Worm (Caenorhabditis elegans) whole organism, L2 larva: ENCODE data around the gene K02D10.1.
A peak's percentile ranks its signal among the peaks of the same experiment; 100 is the strongest.

Source experiments
- C34F6.9 ChIP-seq: fragments of 150-350 bp; optimal IDR thresholded peaks from 2 replicates; lab custom pipeline; 2014; ENCODE audit warnings: missing biosample characterization, missing genetic modification characterization
- F13H6.1 ChIP-seq: sonication (generic microtip); optimal IDR thresholded peaks from 2 replicates; lab custom pipeline; 2016; ENCODE audit warnings: missing genetic modification characterization, missing compliant biosample characterization
- R02D3.7 ChIP-seq: fragments of 150-350 bp; optimal IDR thresholded peaks from 2 replicates; lab custom pipeline; 2014; ENCODE audit warnings: missing biosample characterization, missing genetic modification characterization
- Y55F3AM.14 ChIP-seq: fragments of 200-800 bp; sonication (Bioruptor generic); optimal IDR thresholded peaks from 2 replicates; lab custom pipeline; 2018; ENCODE audit warnings: mild to moderate bottlenecking, missing genetic modification characterization, missing compliant biosample characterization
- ZK546.5 ChIP-seq: sonication (generic microtip); optimal IDR thresholded peaks from 2 replicates; lab custom pipeline; 2017; ENCODE audit warnings: missing biosample characterization, missing genetic modification characterization
- alr-1 ChIP-seq: fragments of 150-350 bp; optimal IDR thresholded peaks from 2 replicates; lab custom pipeline; 2014; ENCODE audit warnings: missing biosample characterization, missing genetic modification characterization
- aly-2 ChIP-seq: fragments of 150-350 bp; optimal IDR thresholded peaks from 2 replicates; lab custom pipeline; 2014; ENCODE audit warnings: missing biosample characterization, missing genetic modification characterization
- ama-1 ChIP-seq: fragments of 150-350 bp; optimal IDR thresholded peaks from 2 replicates; lab custom pipeline; 2018; ENCODE audit warnings: inconsistent platforms
- blmp-1 ChIP-seq: sonication (generic microtip); optimal IDR thresholded peaks from 2 replicates; lab custom pipeline; 2017; ENCODE audit warnings: missing genetic modification characterization, mild to moderate bottlenecking, missing compliant biosample characterization, antibody characterized with exemption, moderate library complexity; ENCODE audit not compliant: insufficient read depth
- ceh-16 ChIP-seq: fragments of 150-350 bp; optimal IDR thresholded peaks from 2 replicates; lab custom pipeline; 2014; ENCODE audit warnings: missing biosample characterization, missing genetic modification characterization
- ceh-82 ChIP-seq: fragments of 150-350 bp; optimal IDR thresholded peaks from 2 replicates; lab custom pipeline; 2014; ENCODE audit warnings: missing biosample characterization, missing genetic modification characterization
- crh-2 ChIP-seq: sonication (generic microtip); optimal IDR thresholded peaks from 2 replicates; lab custom pipeline; 2017; ENCODE audit warnings: missing biosample characterization, missing genetic modification characterization
- dmd-4 ChIP-seq: sonication (generic microtip); optimal IDR thresholded peaks from 2 replicates; lab custom pipeline; 2017; ENCODE audit warnings: missing biosample characterization, missing genetic modification characterization
- egl-27 ChIP-seq: sonication (generic microtip); optimal IDR thresholded peaks from 3 replicates; lab custom pipeline; 2017; ENCODE audit warnings: missing biosample characterization, missing genetic modification reagents, missing genetic modification characterization
- elt-1 ChIP-seq: fragments of 150-350 bp; optimal IDR thresholded peaks from 2 replicates; lab custom pipeline; 2014; ENCODE audit warnings: missing biosample characterization, missing genetic modification characterization
- elt-3 ChIP-seq: sonication (generic microtip); optimal IDR thresholded peaks from 2 replicates; lab custom pipeline; 2017; ENCODE audit warnings: missing biosample characterization, missing genetic modification characterization
- fos-1 ChIP-seq: fragments of 150-350 bp; optimal IDR thresholded peaks from 2 replicates; lab custom pipeline; 2014; ENCODE audit warnings: missing biosample characterization, missing genetic modification characterization
- gmeb-1 ChIP-seq: fragments of 150-350 bp; optimal IDR thresholded peaks from 2 replicates; lab custom pipeline; 2014; ENCODE audit warnings: missing biosample characterization, missing genetic modification characterization
- lin-11 ChIP-seq: fragments of 150-350 bp; sonication (generic microtip); optimal IDR thresholded peaks from 2 replicates; lab custom pipeline; 2014; ENCODE audit warnings: missing biosample characterization, missing genetic modification characterization, inconsistent platforms, mixed read lengths
- lin-13 ChIP-seq: fragments of 150-350 bp; optimal IDR thresholded peaks from 2 replicates; lab custom pipeline; 2014; ENCODE audit warnings: missing biosample characterization, missing genetic modification reagents, missing genetic modification characterization
- lin-39 ChIP-seq: fragments of 150-350 bp; optimal IDR thresholded peaks from 2 replicates; lab custom pipeline; 2014; ENCODE audit warnings: missing biosample characterization, missing genetic modification reagents, missing genetic modification characterization
- lsy-2 ChIP-seq, 2 experiments: fragments of 150-350 bp in 1 of 2; sonication (generic microtip) in 1 of 2; optimal IDR thresholded peaks; 2 replicates each; lab custom pipeline; 2014 to 2017; ENCODE audit warnings: missing biosample characterization in 2 of 2, missing genetic modification characterization in 2 of 2
- mab-5 ChIP-seq: fragments of 150-350 bp; optimal IDR thresholded peaks from 2 replicates; lab custom pipeline; 2014; ENCODE audit warnings: missing biosample characterization, missing genetic modification characterization
- mbf-1 ChIP-seq: sonication (generic microtip); optimal IDR thresholded peaks from 2 replicates; lab custom pipeline; 2017; ENCODE audit warnings: missing biosample characterization, missing genetic modification characterization
- mdl-1 ChIP-seq, 2 experiments: fragments of 150-350 bp in 1 of 2; sonication (generic microtip) in 1 of 2; optimal IDR thresholded peaks; 2 replicates each; lab custom pipeline; 2017; ENCODE audit warnings: missing biosample characterization in 2 of 2, missing genetic modification characterization in 2 of 2
- nhr-10 ChIP-seq: sonication (generic microtip); optimal IDR thresholded peaks from 2 replicates; lab custom pipeline; 2017; ENCODE audit warnings: missing biosample characterization, missing genetic modification characterization
- nhr-11 ChIP-seq: fragments of 150-350 bp; optimal IDR thresholded peaks from 2 replicates; lab custom pipeline; 2014; ENCODE audit warnings: missing biosample characterization, missing genetic modification characterization
- nhr-12 ChIP-seq: fragments of 150-350 bp; optimal IDR thresholded peaks from 2 replicates; lab custom pipeline; 2014; ENCODE audit warnings: missing biosample characterization, missing genetic modification characterization
- nhr-129 ChIP-seq: fragments of 150-350 bp; optimal IDR thresholded peaks from 2 replicates; lab custom pipeline; 2014; ENCODE audit warnings: missing biosample characterization, missing genetic modification characterization
- nhr-21 ChIP-seq: fragments of 150-350 bp; optimal IDR thresholded peaks from 2 replicates; lab custom pipeline; 2014; ENCODE audit warnings: missing biosample characterization, missing genetic modification characterization
- nhr-237 ChIP-seq: fragments of 150-350 bp; optimal IDR thresholded peaks from 2 replicates; lab custom pipeline; 2014; ENCODE audit warnings: missing biosample characterization, missing genetic modification characterization
- nhr-25 ChIP-seq: fragments of 150-350 bp; sonication (generic microtip); optimal IDR thresholded peaks from 3 replicates; lab custom pipeline; 2014; ENCODE audit warnings: missing biosample characterization, missing genetic modification characterization
- nhr-6 ChIP-seq: fragments of 150-350 bp; optimal IDR thresholded peaks from 2 replicates; lab custom pipeline; 2014; ENCODE audit warnings: missing biosample characterization, missing genetic modification characterization
- nhr-77 ChIP-seq: fragments of 150-350 bp; optimal IDR thresholded peaks from 2 replicates; lab custom pipeline; 2014; ENCODE audit warnings: missing biosample characterization, missing genetic modification characterization
- peb-1 ChIP-seq: fragments of 150-350 bp; optimal IDR thresholded peaks from 2 replicates; lab custom pipeline; 2014; ENCODE audit warnings: missing biosample characterization, missing genetic modification characterization
- sem-4 ChIP-seq: fragments of 150-350 bp; optimal IDR thresholded peaks from 2 replicates; lab custom pipeline; 2014; ENCODE audit warnings: missing biosample characterization, missing genetic modification reagents, missing genetic modification characterization
- skn-1 ChIP-seq: sonication (generic microtip); optimal IDR thresholded peaks from 2 replicates; lab custom pipeline; 2017; ENCODE audit warnings: missing biosample characterization, missing genetic modification characterization
- sma-3 ChIP-seq: sonication (generic microtip); optimal IDR thresholded peaks from 2 replicates; lab custom pipeline; 2016; ENCODE audit warnings: missing genetic modification reagents, missing genetic modification characterization, missing compliant biosample characterization
- sma-9 ChIP-seq, 2 experiments: fragments of 150-350 bp in 1 of 2; sonication (generic microtip) in 1 of 2; optimal IDR thresholded peaks; 2 replicates each; lab custom pipeline; 2014 to 2016; ENCODE audit warnings: missing genetic modification characterization in 2 of 2, mild to moderate bottlenecking in 1 of 2, missing biosample characterization in 1 of 2, missing compliant biosample characterization in 1 of 2, missing genetic modification reagents in 1 of 2, moderate library complexity in 1 of 2
- unc-39 ChIP-seq: fragments of 150-350 bp; optimal IDR thresholded peaks from 2 replicates; lab custom pipeline; 2014; ENCODE audit warnings: missing biosample characterization, missing genetic modification characterization
- unc-55 ChIP-seq: fragments of 150-350 bp; sonication (generic microtip); optimal IDR thresholded peaks from 3 replicates; lab custom pipeline; 2014; ENCODE audit warnings: missing biosample characterization, missing genetic modification reagents, missing genetic modification characterization
- unc-62 ChIP-seq: fragments of 150-350 bp; optimal IDR thresholded peaks from 2 replicates; lab custom pipeline; 2014; ENCODE audit warnings: missing biosample characterization, missing genetic modification reagents, missing genetic modification characterization
- zag-1 ChIP-seq: fragments of 150-350 bp; optimal IDR thresholded peaks from 2 replicates; lab custom pipeline; 2014; ENCODE audit warnings: missing biosample characterization, missing genetic modification characterization
- ztf-1 ChIP-seq: fragments of 200-800 bp; sonication (Bioruptor generic); conservative IDR thresholded peaks from 2 replicates; pipeline ENCODE4 v1.3.6; 2022; ENCODE audit warnings: missing genetic modification characterization, missing compliant biosample characterization
- ztf-11 ChIP-seq: sonication (generic microtip); optimal IDR thresholded peaks from 2 replicates; lab custom pipeline; 2017; ENCODE audit warnings: missing biosample characterization, missing genetic modification characterization
- ztf-4 ChIP-seq: fragments of 150-350 bp; optimal IDR thresholded peaks from 2 replicates; lab custom pipeline; 2014; ENCODE audit warnings: missing biosample characterization, missing genetic modification characterization

The K02D10.1 gene

DNA sequence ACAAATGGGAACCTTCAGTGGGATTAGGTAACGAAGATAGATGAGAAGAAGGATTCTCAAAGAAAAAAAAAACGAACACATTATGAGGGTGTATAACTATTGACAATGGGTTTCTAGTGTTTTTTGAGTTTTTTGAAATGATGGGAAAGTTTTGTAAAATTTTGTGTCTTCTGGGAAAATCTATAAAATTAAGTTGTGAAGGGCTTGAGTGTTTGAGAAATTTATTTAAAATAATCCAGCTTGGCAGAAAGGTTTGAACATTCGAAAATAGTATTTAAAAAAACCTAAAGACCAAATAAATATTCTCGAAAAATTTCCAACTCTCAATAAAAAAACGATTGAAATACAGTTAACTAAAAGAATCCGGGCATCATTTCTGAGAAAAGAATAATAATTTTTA, 24.1 kb upstream of the K02D10.1 start:
- TF ChIP-seq mab-5 (tag; lab: Kevin White, UChicago) (no peak), elt-1 (tag; lab: Kevin White, UChicago) (no peak), gmeb-1 (tag; lab: Kevin White, UChicago) (no peak), blmp-1 (tag; lab: Kevin White, UChicago) (no peak), lin-11 (tag; lab: Kevin White, UChicago) (no peak), ZK546.5 (tag; lab: Kevin White, UChicago) (no peak), egl-27 (tag; lab: Kevin White, UChicago) (no peak), lsy-2 (tag; optimal IDR thresholded peaks at IDR 0.05; lab: Kevin White, UChicago) (no peak), ama-1 (no peak), ztf-1 (GFP tag; lab: Robert Waterston, UW) (no peak), elt-3 (tag; lab: Kevin White, UChicago) (no peak), unc-39 (no peak), dmd-4 (tag; lab: Kevin White, UChicago) (no peak), sem-4 (tag; lab: Kevin White, UChicago) (no peak), unc-55 (GFP tag; lab: Kevin White, UChicago) (no peak)

DNA sequence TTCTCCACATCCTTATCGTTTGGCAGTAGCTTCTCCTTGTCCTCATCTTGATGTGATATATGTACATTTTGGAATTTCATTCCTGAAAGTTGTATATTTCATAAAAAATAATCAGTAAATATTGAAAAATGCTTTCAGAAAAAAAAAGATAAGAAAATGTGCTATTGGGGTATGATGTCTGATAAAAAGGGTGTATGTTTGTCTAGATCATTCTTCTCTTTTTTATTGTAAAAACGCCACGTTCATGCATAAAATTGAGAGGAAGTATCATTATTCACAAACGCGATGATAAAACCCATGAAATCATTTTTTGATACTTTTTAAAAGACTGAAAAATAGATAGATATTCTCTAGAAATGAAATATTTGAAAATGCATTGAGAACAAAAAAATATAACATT, 20.7 kb upstream of the K02D10.1 start:
- peak; percentile 69 for TF ChIP-seq crh-2 (tag; lab: Kevin White, UChicago)
- peak; percentile 22 for TF ChIP-seq sma-9 (GFP tag; optimal IDR thresholded peaks at IDR 0.05; lab: Kevin White, UChicago)
- no peak for TF ChIP-seq sma-9 (tag; optimal IDR thresholded peaks at IDR 0.05; lab: Kevin White, UChicago)
- TF ChIP-seq fos-1 (tag; lab: Kevin White, UChicago), result peak; percentile 92
- no peak for TF ChIP-seq aly-2 (tag; lab: Kevin White, UChicago)
- TF ChIP-seq sma-3 (GFP tag; lab: Kevin White, UChicago), result peak; percentile 40
- peak; percentile 22 for TF ChIP-seq skn-1
- TF ChIP-seq elt-3 (tag; lab: Kevin White, UChicago), result no peak
- TF ChIP-seq F13H6.1 (tag; lab: Kevin White, UChicago), result peak; percentile 41
- no peak for TF ChIP-seq ceh-82 (tag; lab: Kevin White, UChicago)
- TF ChIP-seq dmd-4 (tag; lab: Kevin White, UChicago), result no peak
- TF ChIP-seq unc-62 (GFP tag; lab: Kevin White, UChicago), result no peak
- no peak for TF ChIP-seq nhr-10

DNA sequence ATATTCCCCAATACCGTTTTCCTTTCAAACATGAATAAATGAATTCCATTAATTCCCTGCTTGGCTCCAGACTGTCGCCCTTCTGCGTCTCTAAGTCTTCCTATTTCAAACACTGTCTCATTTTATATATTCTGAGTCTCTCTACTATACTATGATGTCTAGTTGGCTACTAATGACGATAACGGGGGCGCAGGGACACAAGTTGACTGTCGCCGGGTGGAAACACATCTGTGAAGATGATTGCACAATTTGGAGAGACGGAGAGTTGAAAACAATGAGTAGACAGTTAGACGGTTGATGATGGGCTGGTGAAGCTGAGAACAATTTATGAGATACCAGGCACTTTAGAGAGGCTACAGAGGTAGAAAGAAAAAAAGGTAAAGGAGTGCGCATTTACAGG, 19.8 kb upstream of the K02D10.1 start, which contains the start of gene sma-2:
Gene sma-2 (plus strand): TSS at position 194 of the 400 bp plus-strand sequence.
- TF ChIP-seq aly-2 (tag; lab: Kevin White, UChicago) (no peak), nhr-129 (tag; lab: Kevin White, UChicago) (peak; percentile 68), alr-1 (tag; lab: Kevin White, UChicago) (no peak), lin-11 (tag; lab: Kevin White, UChicago) (no peak), elt-1 (tag; lab: Kevin White, UChicago) (no peak), ztf-1 (GFP tag; lab: Robert Waterston, UW) (no peak), ceh-82 (tag; lab: Kevin White, UChicago) (no peak), nhr-11 (no peak), sem-4 (tag; lab: Kevin White, UChicago) (no peak), sma-3 (GFP tag; lab: Kevin White, UChicago) (peak; percentile 99), unc-39 (no peak), nhr-21 (peak; percentile 52), peb-1 (tag; lab: Kevin White, UChicago) (no peak), ZK546.5 (tag; lab: Kevin White, UChicago) (no peak), nhr-237 (tag; lab: Kevin White, UChicago) (no peak), mbf-1 (tag; lab: Kevin White, UChicago) (no peak), ztf-4 (tag; lab: Kevin White, UChicago) (no peak), mdl-1 (tag; optimal IDR thresholded peaks at IDR 0.05; lab: Kevin White, UChicago) (peak in 1 of 2 experiments; percentile 16), ceh-16 (tag; lab: Kevin White, UChicago) (no peak), nhr-10 (no peak), R02D3.7 (tag; lab: Kevin White, UChicago) (no peak), blmp-1 (tag; lab: Kevin White, UChicago) (no peak), Y55F3AM.14 (GFP tag; lab: Kevin White, UChicago) (no peak), C34F6.9 (tag; lab: Kevin White, UChicago) (peak; percentile 29), lin-39 (no peak), unc-62 (GFP tag; lab: Kevin White, UChicago) (no peak), ztf-11 (tag; lab: Kevin White, UChicago) (no peak), crh-2 (tag; lab: Kevin White, UChicago) (peak; percentile 85), egl-27 (tag; lab: Kevin White, UChicago) (peak; percentile 15), gmeb-1 (tag; lab: Kevin White, UChicago) (peak; percentile 72), unc-55 (GFP tag; lab: Kevin White, UChicago) (no peak), lin-13 (no peak), zag-1 (tag; lab: Kevin White, UChicago) (no peak), sma-9 (GFP tag; optimal IDR thresholded peaks at IDR 0.05; lab: Kevin White, UChicago) (peak; percentile 91), sma-9 (tag; optimal IDR thresholded peaks at IDR 0.05; lab: Kevin White, UChicago) (no peak), fos-1 (tag; lab: Kevin White, UChicago) (peak; percentile 98), F13H6.1 (tag; lab: Kevin White, UChicago) (peak; percentile 88), nhr-25 (tag; lab: Kevin White, UChicago) (peak; percentile 74), ama-1 (no peak), elt-3 (tag; lab: Kevin White, UChicago) (no peak), skn-1 (no peak), nhr-6 (tag; lab: Kevin White, UChicago) (no peak), nhr-77 (tag; lab: Kevin White, UChicago) (no peak), nhr-12 (tag; lab: Kevin White, UChicago) (no peak), dmd-4 (tag; lab: Kevin White, UChicago) (no peak)
